Worm (Caenorhabditis elegans) whole organism, L2 larva: ENCODE results near the gene T18D3.1.
A peak's percentile ranks its signal among the peaks of the same experiment; 100 is the strongest.

Experiments
- C34F6.9 ChIP-seq: fragments of 150-350 bp; optimal IDR thresholded peaks from 2 replicates; lab custom pipeline; 2014; ENCODE audit warnings: missing biosample characterization, missing genetic modification characterization
- F13H6.1 ChIP-seq: sonication (generic microtip); optimal IDR thresholded peaks from 2 replicates; lab custom pipeline; 2016; ENCODE audit warnings: missing genetic modification characterization, missing compliant biosample characterization
- R02D3.7 ChIP-seq: fragments of 150-350 bp; optimal IDR thresholded peaks from 2 replicates; lab custom pipeline; 2014; ENCODE audit warnings: missing biosample characterization, missing genetic modification characterization
- Y55F3AM.14 ChIP-seq: fragments of 200-800 bp; sonication (Bioruptor generic); optimal IDR thresholded peaks from 2 replicates; lab custom pipeline; 2018; ENCODE audit warnings: mild to moderate bottlenecking, missing genetic modification characterization, missing compliant biosample characterization
- ZK546.5 ChIP-seq: sonication (generic microtip); optimal IDR thresholded peaks from 2 replicates; lab custom pipeline; 2017; ENCODE audit warnings: missing biosample characterization, missing genetic modification characterization
- alr-1 ChIP-seq: fragments of 150-350 bp; optimal IDR thresholded peaks from 2 replicates; lab custom pipeline; 2014; ENCODE audit warnings: missing biosample characterization, missing genetic modification characterization
- aly-2 ChIP-seq: fragments of 150-350 bp; optimal IDR thresholded peaks from 2 replicates; lab custom pipeline; 2014; ENCODE audit warnings: missing biosample characterization, missing genetic modification characterization
- blmp-1 ChIP-seq: sonication (generic microtip); optimal IDR thresholded peaks from 2 replicates; lab custom pipeline; 2017; ENCODE audit warnings: missing genetic modification characterization, mild to moderate bottlenecking, missing compliant biosample characterization, antibody characterized with exemption, moderate library complexity; ENCODE audit not compliant: insufficient read depth
- crh-2 ChIP-seq: sonication (generic microtip); optimal IDR thresholded peaks from 2 replicates; lab custom pipeline; 2017; ENCODE audit warnings: missing biosample characterization, missing genetic modification characterization
- dmd-4 ChIP-seq: sonication (generic microtip); optimal IDR thresholded peaks from 2 replicates; lab custom pipeline; 2017; ENCODE audit warnings: missing biosample characterization, missing genetic modification characterization
- egl-27 ChIP-seq: sonication (generic microtip); optimal IDR thresholded peaks from 3 replicates; lab custom pipeline; 2017; ENCODE audit warnings: missing biosample characterization, missing genetic modification reagents, missing genetic modification characterization
- fos-1 ChIP-seq: fragments of 150-350 bp; optimal IDR thresholded peaks from 2 replicates; lab custom pipeline; 2014; ENCODE audit warnings: missing biosample characterization, missing genetic modification characterization
- lin-13 ChIP-seq: fragments of 150-350 bp; optimal IDR thresholded peaks from 2 replicates; lab custom pipeline; 2014; ENCODE audit warnings: missing biosample characterization, missing genetic modification reagents, missing genetic modification characterization
- lin-39 ChIP-seq: fragments of 150-350 bp; optimal IDR thresholded peaks from 2 replicates; lab custom pipeline; 2014; ENCODE audit warnings: missing biosample characterization, missing genetic modification reagents, missing genetic modification characterization
- mab-5 ChIP-seq: fragments of 150-350 bp; optimal IDR thresholded peaks from 2 replicates; lab custom pipeline; 2014; ENCODE audit warnings: missing biosample characterization, missing genetic modification characterization
- mbf-1 ChIP-seq: sonication (generic microtip); optimal IDR thresholded peaks from 2 replicates; lab custom pipeline; 2017; ENCODE audit warnings: missing biosample characterization, missing genetic modification characterization
- mdl-1 ChIP-seq, 2 experiments: fragments of 150-350 bp in 1 of 2; sonication (generic microtip) in 1 of 2; optimal IDR thresholded peaks; 2 replicates each; lab custom pipeline; 2017; ENCODE audit warnings: missing biosample characterization in 2 of 2, missing genetic modification characterization in 2 of 2
- nhr-129 ChIP-seq: fragments of 150-350 bp; optimal IDR thresholded peaks from 2 replicates; lab custom pipeline; 2014; ENCODE audit warnings: missing biosample characterization, missing genetic modification characterization
- nhr-23 ChIP-seq: fragments of 150-350 bp; optimal IDR thresholded peaks from 2 replicates; lab custom pipeline; 2014; ENCODE audit warnings: missing biosample characterization, missing genetic modification reagents, missing genetic modification characterization
- nhr-237 ChIP-seq: fragments of 150-350 bp; optimal IDR thresholded peaks from 2 replicates; lab custom pipeline; 2014; ENCODE audit warnings: missing biosample characterization, missing genetic modification characterization
- nhr-25 ChIP-seq: fragments of 150-350 bp; sonication (generic microtip); optimal IDR thresholded peaks from 3 replicates; lab custom pipeline; 2014; ENCODE audit warnings: missing biosample characterization, missing genetic modification characterization
- nhr-6 ChIP-seq: fragments of 150-350 bp; optimal IDR thresholded peaks from 2 replicates; lab custom pipeline; 2014; ENCODE audit warnings: missing biosample characterization, missing genetic modification characterization
- nhr-77 ChIP-seq: fragments of 150-350 bp; optimal IDR thresholded peaks from 2 replicates; lab custom pipeline; 2014; ENCODE audit warnings: missing biosample characterization, missing genetic modification characterization
- peb-1 ChIP-seq: fragments of 150-350 bp; optimal IDR thresholded peaks from 2 replicates; lab custom pipeline; 2014; ENCODE audit warnings: missing biosample characterization, missing genetic modification characterization
- skn-1 ChIP-seq: sonication (generic microtip); optimal IDR thresholded peaks from 2 replicates; lab custom pipeline; 2017; ENCODE audit warnings: missing biosample characterization, missing genetic modification characterization
- sma-3 ChIP-seq: sonication (generic microtip); optimal IDR thresholded peaks from 2 replicates; lab custom pipeline; 2016; ENCODE audit warnings: missing genetic modification reagents, missing genetic modification characterization, missing compliant biosample characterization
- sma-9 ChIP-seq, 2 experiments: fragments of 150-350 bp in 1 of 2; sonication (generic microtip) in 1 of 2; optimal IDR thresholded peaks; 2 replicates each; lab custom pipeline; 2014 to 2016; ENCODE audit warnings: missing genetic modification characterization in 2 of 2, mild to moderate bottlenecking in 1 of 2, missing biosample characterization in 1 of 2, missing compliant biosample characterization in 1 of 2, missing genetic modification reagents in 1 of 2, moderate library complexity in 1 of 2
- snpc-4 ChIP-seq: fragments of 150-350 bp; optimal IDR thresholded peaks from 2 replicates; lab custom pipeline; 2014; ENCODE audit warnings: missing biosample characterization, missing genetic modification characterization
- unc-39 ChIP-seq: fragments of 150-350 bp; optimal IDR thresholded peaks from 2 replicates; lab custom pipeline; 2014; ENCODE audit warnings: missing biosample characterization, missing genetic modification characterization
- unc-55 ChIP-seq: fragments of 150-350 bp; sonication (generic microtip); optimal IDR thresholded peaks from 3 replicates; lab custom pipeline; 2014; ENCODE audit warnings: missing biosample characterization, missing genetic modification reagents, missing genetic modification characterization
- unc-62 ChIP-seq: fragments of 150-350 bp; optimal IDR thresholded peaks from 2 replicates; lab custom pipeline; 2014; ENCODE audit warnings: missing biosample characterization, missing genetic modification reagents, missing genetic modification characterization
- ztf-1 ChIP-seq: fragments of 200-800 bp; sonication (Bioruptor generic); conservative IDR thresholded peaks from 2 replicates; pipeline ENCODE4 v1.3.6; 2022; ENCODE audit warnings: missing genetic modification characterization, missing compliant biosample characterization
- ztf-11 ChIP-seq: sonication (generic microtip); optimal IDR thresholded peaks from 2 replicates; lab custom pipeline; 2017; ENCODE audit warnings: missing biosample characterization, missing genetic modification characterization

The T18D3.1 gene

ce11 chrX:12439998-12440722 is 14.4 kb upstream of the T18D3.1 start:
- TF ChIP-seq blmp-1 (tag; lab: Kevin White, UChicago) (no peak), mdl-1 (tag; optimal IDR thresholded peaks at IDR 0.05; lab: Kevin White, UChicago) (no peak), mbf-1 (tag; lab: Kevin White, UChicago) (no peak), F13H6.1 (tag; lab: Kevin White, UChicago) (peak; percentile 3), nhr-77 (tag; lab: Kevin White, UChicago) (no peak), unc-55 (GFP tag; lab: Kevin White, UChicago) (peak; percentile 1)

DNA sequence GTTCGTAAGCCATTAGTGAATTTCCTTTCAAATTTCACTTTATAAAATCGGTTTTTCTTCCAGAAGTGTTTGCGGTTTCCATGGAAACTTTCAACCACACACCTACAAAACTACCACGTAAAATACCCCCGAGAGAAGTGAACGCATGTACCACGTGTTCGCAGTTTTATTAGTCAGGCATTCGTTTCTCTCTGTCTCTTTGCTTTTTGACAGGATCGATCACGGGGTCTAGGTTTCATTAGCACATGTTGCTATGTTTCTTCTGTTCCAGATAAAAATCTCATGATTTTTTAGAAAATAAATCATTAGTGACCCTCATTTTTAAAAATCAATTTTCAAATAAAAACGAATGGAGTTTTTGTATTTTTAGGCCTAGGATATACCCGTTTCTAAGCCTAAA is 10.1 kb upstream of the T18D3.1 start:
- TF ChIP-seq C34F6.9 (tag; lab: Kevin White, UChicago) (peak; percentile 21), skn-1 (no peak), peb-1 (tag; lab: Kevin White, UChicago) (no peak)

- TF ChIP-seq aly-2 (tag; lab: Kevin White, UChicago) (no peak), nhr-23 (tag; lab: Kevin White, UChicago) (no peak), mab-5 (no peak), unc-39 (tag; lab: Kevin White, UChicago) (no peak), sma-3 (GFP tag; lab: Kevin White, UChicago) (no peak), sma-9 (GFP tag; optimal IDR thresholded peaks at IDR 0.05; lab: Kevin White, UChicago) (peak; percentile 43), sma-9 (tag; optimal IDR thresholded peaks at IDR 0.05; lab: Kevin White, UChicago) (no peak), fos-1 (peak; percentile 44), lin-39 (tag; lab: Kevin White, UChicago) (no peak), dmd-4 (tag; lab: Kevin White, UChicago) (no peak), Y55F3AM.14 (GFP tag; lab: Kevin White, UChicago) (no peak)
- TF ChIP-seq, all 48 proteins: peak for 2
Measured at ce11 chrX:12446572-12446971, 8.0 kb upstream of the T18D3.1 start.

ce11 chrX:12449262-12449942 is 5.1 kb upstream of the T18D3.1 start, which contains the start of gene T18D3.6:
TSS of gene T18D3.6 (plus strand) at chrX:12449892.
- TF ChIP-seq nhr-6 (no peak), nhr-237 (tag; lab: Kevin White, UChicago) (no peak), R02D3.7 (no peak), ztf-11 (no peak), aly-2 (tag; lab: Kevin White, UChicago) (no peak), unc-62 (GFP tag; lab: Kevin White, UChicago) (no peak), F13H6.1 (tag; lab: Kevin White, UChicago) (no peak), snpc-4 (no peak), egl-27 (tag; lab: Kevin White, UChicago) (no peak), nhr-129 (tag; lab: Kevin White, UChicago) (no peak), fos-1 (peak; percentile 33), nhr-25 (peak; percentile 9), mab-5 (no peak), crh-2 (no peak)

ce11 chrX:12451258-12451657 is 3.3 kb upstream of the T18D3.1 start:
- TF ChIP-seq lin-39 (tag; lab: Kevin White, UChicago): no peak
- no peak for TF ChIP-seq lin-13
- no peak for TF ChIP-seq nhr-25
- no peak for TF ChIP-seq mbf-1 (tag; lab: Kevin White, UChicago)
- no peak for TF ChIP-seq unc-39 (tag; lab: Kevin White, UChicago)
- TF ChIP-seq C34F6.9 (tag; lab: Kevin White, UChicago): no peak
- no peak for TF ChIP-seq mdl-1 (tag; optimal IDR thresholded peaks at IDR 0.05; lab: Kevin White, UChicago)
- TF ChIP-seq skn-1: no peak
- TF ChIP-seq ztf-1 (GFP tag; lab: Robert Waterston, UW): no peak
- no peak for TF ChIP-seq nhr-23 (tag; lab: Kevin White, UChicago)
- TF ChIP-seq ZK546.5 (tag; lab: Kevin White, UChicago): no peak
- TF ChIP-seq alr-1: no peak
- TF ChIP-seq, all 48 proteins: peak for 0
